Worm (Caenorhabditis elegans) whole organism, midembryonic: ENCODE measurements around the gene C39B5.2.

ENCODE experiments used
- T22C8.4 ChIP-seq: fragments of 200-800 bp; sonication (Bioruptor generic); IDR thresholded peaks from 2 replicates; pipeline ENCODE4 v1.3.6; 2022; ENCODE audit warnings: missing genetic modification characterization, missing compliant biosample characterization
- cog-1 ChIP-seq: sonication (generic microtip); optimal IDR thresholded peaks from 2 replicates; lab custom pipeline; 2016; ENCODE audit warnings: missing genetic modification characterization, missing compliant biosample characterization
- flt-1 ChIP-seq: fragments of 200-800 bp; sonication (Bioruptor generic); IDR thresholded peaks from 2 replicates; pipeline ENCODE4 v1.3.6; 2022; ENCODE audit warnings: missing genetic modification characterization, missing compliant biosample characterization
- klf-2 ChIP-seq: fragments of 200-800 bp; sonication (Bioruptor generic); conservative IDR thresholded peaks from 2 replicates; pipeline ENCODE4 v1.3.6; 2022; ENCODE audit warnings: missing genetic modification reagents, missing genetic modification characterization, missing compliant biosample characterization
- med-1 ChIP-seq: sonication (generic microtip); optimal IDR thresholded peaks from 2 replicates; lab custom pipeline; 2017; ENCODE audit warnings: missing genetic modification characterization, mild to moderate bottlenecking, missing compliant biosample characterization, antibody characterized with exemption, missing genetic modification reagents; ENCODE audit not compliant: insufficient read depth
- ztf-23 ChIP-seq: fragments of 200-800 bp; sonication (Bioruptor generic); IDR thresholded peaks from 2 replicates; pipeline ENCODE4 v1.3.6; 2022; ENCODE audit warnings: missing genetic modification reagents, missing genetic modification characterization, missing compliant biosample characterization

ce11 chrIII:2210601-2211000 is 24.1 kb upstream of the C39B5.2 start:
- no peak for TF ChIP-seq cog-1 (tag; lab: Kevin White, UChicago)
- no peak for TF ChIP-seq ztf-23 (GFP tag; lab: Robert Waterston, UW)
- TF ChIP-seq T22C8.4 (GFP tag; lab: Robert Waterston, UW) = no peak
- TF ChIP-seq klf-2 = no peak
- TF ChIP-seq med-1 (GFP tag; lab: Kevin White, UChicago) = no peak
- TF ChIP-seq flt-1 (GFP tag; lab: Robert Waterston, UW) = no peak
